Worm (Caenorhabditis elegans) whole organism, L3 larva: ENCODE results near the gene sca-1.

Experiments used
- ZK546.5 ChIP-seq: sonication (generic microtip); optimal IDR thresholded peaks from 2 replicates; lab custom pipeline; 2017; ENCODE audit warnings: missing biosample characterization, missing genetic modification characterization
- aly-2 ChIP-seq: fragments of 150-350 bp; optimal IDR thresholded peaks from 2 replicates; lab custom pipeline; 2014; ENCODE audit warnings: missing biosample characterization, missing genetic modification characterization
- ama-1 ChIP-seq: fragments of 150-350 bp; optimal IDR thresholded peaks from 2 replicates; lab custom pipeline; 2018
- ceh-16 ChIP-seq: sonication (generic microtip); optimal IDR thresholded peaks from 2 replicates; lab custom pipeline; 2017; ENCODE audit warnings: missing biosample characterization, missing genetic modification characterization
- ceh-28 ChIP-seq: fragments of 150-350 bp; optimal IDR thresholded peaks from 2 replicates; lab custom pipeline; 2014; ENCODE audit warnings: missing biosample characterization, missing genetic modification reagents, missing genetic modification characterization
- ceh-82 ChIP-seq: fragments of 150-350 bp; optimal IDR thresholded peaks from 2 replicates; lab custom pipeline; 2014; ENCODE audit warnings: missing biosample characterization, missing genetic modification characterization
- daf-12 ChIP-seq: fragments of 150-350 bp; optimal IDR thresholded peaks from 2 replicates; lab custom pipeline; 2014; ENCODE audit warnings: missing biosample characterization, missing genetic modification reagents, missing genetic modification characterization
- egl-5 ChIP-seq: fragments of 150-350 bp; optimal IDR thresholded peaks from 2 replicates; lab custom pipeline; 2017; ENCODE audit warnings: missing biosample characterization, missing genetic modification reagents, missing genetic modification characterization, inconsistent platforms
- elt-1 ChIP-seq: fragments of 150-350 bp; optimal IDR thresholded peaks from 2 replicates; lab custom pipeline; 2014; ENCODE audit warnings: missing biosample characterization, missing genetic modification characterization
- elt-2 ChIP-seq: sonication (generic microtip); optimal IDR thresholded peaks from 2 replicates; lab custom pipeline; 2016; ENCODE audit warnings: missing genetic modification reagents, mild to moderate bottlenecking, missing genetic modification characterization, missing compliant biosample characterization
- fkh-2 ChIP-seq: fragments of 150-350 bp; optimal IDR thresholded peaks from 2 replicates; lab custom pipeline; 2014; ENCODE audit warnings: missing biosample characterization, missing genetic modification reagents, missing genetic modification characterization
- hmg-11 ChIP-seq: sonication (generic microtip); optimal IDR thresholded peaks from 2 replicates; lab custom pipeline; 2016; ENCODE audit warnings: missing genetic modification characterization, missing compliant biosample characterization
- jun-1 ChIP-seq: fragments of 150-350 bp; optimal IDR thresholded peaks from 2 replicates; lab custom pipeline; 2014; ENCODE audit warnings: missing biosample characterization, missing genetic modification reagents, missing genetic modification characterization
- lin-15B ChIP-seq: fragments of 150-350 bp; optimal IDR thresholded peaks from 2 replicates; lab custom pipeline; 2014; ENCODE audit warnings: missing biosample characterization, missing genetic modification characterization
- lin-39 ChIP-seq: fragments of 150-350 bp; optimal IDR thresholded peaks from 2 replicates; lab custom pipeline; 2018; ENCODE audit warnings: missing biosample characterization, missing genetic modification reagents, missing genetic modification characterization
- lsy-12 ChIP-seq: sonication (generic microtip); optimal IDR thresholded peaks from 2 replicates; lab custom pipeline; 2016; ENCODE audit warnings: mild to moderate bottlenecking, missing genetic modification characterization, missing compliant biosample characterization
- mdl-1 ChIP-seq: fragments of 150-350 bp; optimal IDR thresholded peaks from 2 replicates; lab custom pipeline; 2014; ENCODE audit warnings: missing biosample characterization, missing genetic modification characterization
- nfya-1 ChIP-seq: sonication (generic microtip); optimal IDR thresholded peaks from 2 replicates; lab custom pipeline; 2017; ENCODE audit warnings: missing genetic modification characterization, mild to moderate bottlenecking, missing compliant biosample characterization, antibody characterized with exemption, moderate library complexity; ENCODE audit not compliant: insufficient read depth
- nhr-11 ChIP-seq: fragments of 150-350 bp; optimal IDR thresholded peaks from 2 replicates; lab custom pipeline; 2014; ENCODE audit warnings: missing biosample characterization, missing genetic modification characterization
- nhr-12 ChIP-seq: fragments of 150-350 bp; optimal IDR thresholded peaks from 2 replicates; lab custom pipeline; 2014; ENCODE audit warnings: missing biosample characterization, missing genetic modification characterization
- nhr-23 ChIP-seq: fragments of 150-350 bp; optimal IDR thresholded peaks from 2 replicates; lab custom pipeline; 2014; ENCODE audit warnings: missing biosample characterization, missing genetic modification reagents, missing genetic modification characterization
- nhr-25 ChIP-seq: sonication (generic microtip); optimal IDR thresholded peaks from 2 replicates; lab custom pipeline; 2017; ENCODE audit warnings: missing biosample characterization, missing genetic modification characterization
- nhr-28 ChIP-seq: fragments of 150-350 bp; optimal IDR thresholded peaks from 2 replicates; lab custom pipeline; 2014; ENCODE audit warnings: missing biosample characterization, missing genetic modification characterization
- nhr-77 ChIP-seq: fragments of 150-350 bp; optimal IDR thresholded peaks from 2 replicates; lab custom pipeline; 2014; ENCODE audit warnings: missing biosample characterization, missing genetic modification characterization
- pha-4 ChIP-seq: fragments of 150-350 bp; optimal IDR thresholded peaks from 2 replicates; lab custom pipeline; 2014; ENCODE audit warnings: missing biosample characterization, missing genetic modification reagents, missing genetic modification characterization
- pqm-1 ChIP-seq: fragments of 150-350 bp; optimal IDR thresholded peaks from 2 replicates; lab custom pipeline; 2017; ENCODE audit warnings: missing biosample characterization, missing genetic modification characterization, inconsistent platforms
- skn-1 ChIP-seq: fragments of 150-350 bp; optimal IDR thresholded peaks from 2 replicates; lab custom pipeline; 2014; ENCODE audit warnings: missing biosample characterization, missing genetic modification characterization
- snpc-4 ChIP-seq: fragments of 150-350 bp; optimal IDR thresholded peaks from 2 replicates; lab custom pipeline; 2014; ENCODE audit warnings: missing biosample characterization, missing genetic modification characterization
- unc-39 ChIP-seq: sonication (generic microtip); optimal IDR thresholded peaks from 4 replicates; lab custom pipeline; 2017; ENCODE audit warnings: missing biosample characterization, missing genetic modification characterization
- zag-1 ChIP-seq: fragments of 150-350 bp; optimal IDR thresholded peaks from 2 replicates; lab custom pipeline; 2014; ENCODE audit warnings: missing biosample characterization, missing genetic modification characterization

The sca-1 gene

DNA sequence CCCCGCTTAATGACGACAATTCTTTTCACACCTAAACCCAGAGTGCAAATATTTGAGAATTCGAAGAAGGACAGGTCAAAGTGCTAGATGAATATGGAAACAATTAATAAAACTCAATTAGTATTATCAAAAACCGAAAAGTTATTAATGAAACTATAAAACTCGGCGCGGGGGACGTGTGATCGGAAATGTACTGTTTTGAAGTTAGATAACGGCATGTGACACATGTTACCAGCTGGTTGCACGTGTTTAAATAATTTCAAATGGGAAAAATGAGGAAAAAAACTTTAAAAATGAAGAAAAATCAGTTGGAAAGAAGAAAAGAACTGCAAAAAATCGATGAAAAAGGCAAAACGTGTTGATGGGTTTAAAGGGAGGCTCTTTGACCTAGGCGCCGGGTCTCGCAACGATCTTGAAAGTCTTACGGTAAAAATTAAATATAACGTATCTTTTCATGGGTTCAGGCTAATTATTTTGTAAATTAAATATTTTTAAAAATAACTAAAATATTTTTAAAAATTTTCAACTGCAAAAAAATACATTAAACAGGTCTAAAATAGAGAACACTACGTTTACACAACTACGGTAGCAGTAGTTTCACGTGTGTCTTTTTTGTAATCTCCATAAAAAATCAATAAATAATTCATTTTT, 4.1 kb upstream of the sca-1 start:
- TF ChIP-seq elt-2 (tag; lab: Kevin White, UChicago) (peak; percentile 67), lin-15B (tag; lab: Kevin White, UChicago) (no peak), elt-1 (no peak), unc-39 (tag; lab: Kevin White, UChicago) (no peak), pqm-1 (tag; lab: Kevin White, UChicago) (peak; percentile 68), pha-4 (tag; lab: Kevin White, UChicago) (peak; percentile 14), nhr-23 (no peak)

DNA sequence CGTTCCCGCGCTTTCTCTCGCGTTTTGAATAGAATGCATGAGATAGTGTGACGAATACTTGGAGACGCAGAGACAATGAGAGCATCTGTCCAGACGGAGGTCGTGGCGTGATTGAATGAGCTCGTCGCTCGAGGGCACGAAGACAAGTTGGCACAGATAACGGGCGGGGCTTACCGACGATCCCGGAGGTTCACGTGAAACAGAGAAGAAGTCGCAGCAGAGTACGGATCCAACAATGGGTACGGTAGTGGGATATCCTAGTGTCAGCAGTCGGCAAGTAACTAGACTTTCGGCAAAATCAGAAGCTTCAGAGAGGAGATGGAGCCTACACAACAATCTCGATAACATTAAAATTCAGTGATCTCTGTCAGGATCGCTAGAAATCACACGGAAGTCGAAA, 3.1 kb upstream of the sca-1 start:
- TF ChIP-seq ama-1 (lab: Kevin White, UChicago), result peak; percentile 7
- peak; percentile 57 for TF ChIP-seq nfya-1 (tag; lab: Kevin White, UChicago)
- peak; percentile 29 for TF ChIP-seq lin-39 (tag; lab: Kevin White, UChicago)
- TF ChIP-seq ceh-28 (tag; lab: Kevin White, UChicago), result no peak
- TF ChIP-seq egl-5, result peak; percentile 5
- no peak for TF ChIP-seq zag-1 (tag; lab: Kevin White, UChicago)
- peak; percentile 83 for TF ChIP-seq nhr-11 (tag; lab: Kevin White, UChicago)
- TF ChIP-seq ZK546.5, result no peak

DNA sequence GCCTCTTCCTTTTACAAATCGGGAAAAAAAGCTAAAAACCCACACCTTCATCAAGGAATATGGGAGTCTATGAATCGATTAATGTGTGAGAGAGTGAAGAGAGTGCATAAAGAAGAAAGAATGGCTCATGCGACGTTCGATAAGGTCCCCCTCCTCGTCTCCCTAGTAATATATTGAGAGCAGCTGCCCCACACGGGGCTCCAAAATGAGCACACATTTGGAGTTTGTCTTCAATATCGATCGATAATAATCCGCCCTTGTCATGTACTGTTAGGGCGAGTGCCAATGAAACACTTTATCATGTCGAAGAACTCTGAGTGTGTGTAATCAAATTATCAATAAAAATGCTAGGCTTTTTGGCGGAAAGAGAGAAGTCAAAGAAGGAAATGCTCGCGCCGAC, 2.6 kb upstream of the sca-1 start:
- peak; percentile 34 for TF ChIP-seq pha-4 (tag; lab: Kevin White, UChicago)
- no peak for TF ChIP-seq ceh-28 (tag; lab: Kevin White, UChicago)
- TF ChIP-seq elt-2 (tag; lab: Kevin White, UChicago), result peak; percentile 50
- TF ChIP-seq ama-1 (lab: Kevin White, UChicago), result peak; percentile 22

DNA sequence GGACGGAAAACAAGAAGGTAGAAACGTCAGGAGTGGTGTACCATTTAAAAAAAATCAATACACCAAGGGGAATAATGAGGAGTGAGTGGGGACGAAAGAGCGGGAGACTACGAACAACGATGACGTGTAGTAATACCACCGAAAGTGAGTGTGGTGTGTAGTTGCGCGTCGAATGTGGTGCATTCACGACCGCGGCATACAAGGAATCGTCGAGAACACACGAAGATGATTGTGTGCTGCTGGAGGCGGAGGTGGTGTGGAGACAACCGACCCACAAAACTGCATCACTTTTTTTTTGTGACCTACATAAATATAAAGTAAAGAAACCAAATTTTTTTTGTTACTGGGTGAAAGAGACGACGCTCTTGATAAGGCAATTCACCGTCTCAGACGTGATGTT, 1.7 kb upstream of the sca-1 start:
- TF ChIP-seq nfya-1 (tag; lab: Kevin White, UChicago) (peak; percentile 75), pha-4 (tag; lab: Kevin White, UChicago) (peak; percentile 55), nhr-28 (tag; lab: Kevin White, UChicago) (no peak), snpc-4 (tag; lab: Kevin White, UChicago) (peak; percentile 57), ceh-82 (tag; lab: Kevin White, UChicago) (no peak), nhr-77 (tag; lab: Kevin White, UChicago) (no peak), nhr-25 (peak; percentile 77), ceh-28 (tag; lab: Kevin White, UChicago) (peak; percentile 33), elt-2 (tag; lab: Kevin White, UChicago) (peak; percentile 58), lin-39 (tag; lab: Kevin White, UChicago) (peak; percentile 70), skn-1 (tag; lab: Kevin White, UChicago) (peak; percentile 57), egl-5 (no peak), lsy-12 (tag; lab: Kevin White, UChicago) (peak; percentile 66), jun-1 (tag; lab: Kevin White, UChicago) (peak; percentile 39), daf-12 (no peak), nhr-23 (peak; percentile 82), ama-1 (lab: Kevin White, UChicago) (peak; percentile 50), lin-15B (tag; lab: Kevin White, UChicago) (peak; percentile 60), pqm-1 (tag; lab: Kevin White, UChicago) (peak; percentile 65), hmg-11 (peak; percentile 58)

DNA sequence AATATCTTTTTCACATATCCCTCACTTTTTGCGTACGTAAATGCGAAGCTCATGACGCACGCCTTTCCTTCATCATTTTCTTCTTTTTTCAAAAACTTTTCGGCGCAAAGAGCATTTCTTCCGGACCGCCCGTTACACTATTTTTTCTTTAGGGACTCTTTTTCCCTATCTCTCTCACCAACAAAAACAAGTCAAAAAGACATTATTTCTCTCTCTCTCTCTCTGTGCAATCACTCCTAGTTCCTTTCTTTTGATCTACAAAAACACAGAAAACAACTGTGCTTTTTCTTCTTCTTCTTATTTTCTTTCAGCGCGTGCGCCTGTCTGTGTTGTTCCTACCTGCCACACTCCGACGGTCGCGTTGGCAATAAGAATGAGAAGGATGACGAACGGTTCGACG, 605 bp downstream of the sca-1 start:
- TF ChIP-seq ceh-16, result no peak
- no peak for TF ChIP-seq nhr-23
- peak; percentile 55 for TF ChIP-seq nhr-11 (tag; lab: Kevin White, UChicago)
- TF ChIP-seq skn-1 (tag; lab: Kevin White, UChicago), result no peak
- TF ChIP-seq aly-2 (tag; lab: Kevin White, UChicago), result no peak
- TF ChIP-seq nfya-1 (tag; lab: Kevin White, UChicago), result peak; percentile 33

DNA sequence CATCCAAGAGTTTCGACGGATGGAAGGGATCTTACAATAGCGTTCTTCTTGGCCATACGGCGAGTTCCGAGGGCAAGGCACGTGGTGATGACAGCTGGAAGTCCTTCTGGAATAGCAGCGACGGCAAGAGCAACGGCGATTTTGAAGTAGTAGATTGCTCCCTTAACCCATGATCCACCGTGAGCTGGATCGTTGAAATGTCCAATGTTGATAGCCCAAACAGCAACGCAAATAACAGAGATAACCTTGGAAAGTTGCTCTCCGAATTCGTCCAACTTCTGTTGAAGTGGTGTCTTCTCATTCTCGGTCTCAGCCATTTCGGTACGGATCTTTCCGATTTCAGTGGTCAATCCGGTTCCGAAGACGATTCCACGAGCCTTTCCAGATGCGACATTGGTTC, 1.5 kb downstream of the sca-1 start:
- TF ChIP-seq ceh-16, result no peak
- TF ChIP-seq nhr-12 (tag; lab: Kevin White, UChicago), result no peak
- no peak for TF ChIP-seq mdl-1 (tag; lab: Kevin White, UChicago)
- TF ChIP-seq ama-1 (lab: Kevin White, UChicago), result no peak
- no peak for TF ChIP-seq lsy-12 (tag; lab: Kevin White, UChicago)
- TF ChIP-seq fkh-2 (tag; lab: Kevin White, UChicago), result no peak
